Worm (Caenorhabditis elegans): ENCODE data around the gene C16C8.21.

ce11 chrII:3471603-3472002 is 23.6 kb downstream of the C16C8.21 start, which contains the start of gene Y49F6B.13:
- TF ChIP-seq ztf-1 (GFP tag; conservative IDR thresholded peaks at IDR 0.05) (no peak), mdl-1 (tag; optimal IDR thresholded peaks at IDR 0.05) (no peak), alr-1 (tag; optimal IDR thresholded peaks at IDR 0.05) (no peak), skn-1 (tag; optimal IDR thresholded peaks at IDR 0.05) (no peak), lsy-2 (tag; optimal IDR thresholded peaks at IDR 0.05) (no peak), lin-39 (tag; optimal IDR thresholded peaks at IDR 0.05) (no peak), ztf-11 (tag; optimal IDR thresholded peaks at IDR 0.05) (no peak), unc-62 (GFP tag; optimal IDR thresholded peaks at IDR 0.05) (no peak), snpc-4 (tag; optimal IDR thresholded peaks at IDR 0.05) (no peak), ama-1 (optimal IDR thresholded peaks at IDR 0.05) (no peak), nhr-237 (tag; optimal IDR thresholded peaks at IDR 0.05) (no peak), ZK546.5 (tag; optimal IDR thresholded peaks at IDR 0.05) (no peak), mbf-1 (tag; optimal IDR thresholded peaks at IDR 0.05) (no peak), lin-13 (GFP tag; optimal IDR thresholded peaks at IDR 0.05) (no peak)
